Worm (Caenorhabditis elegans): ENCODE data around the gene F49C5.9.

- TF ChIP-seq flt-1 (GFP tag; IDR thresholded peaks at IDR 0.05) (no peak), hmg-4 (GFP tag; optimal IDR thresholded peaks at IDR 0.05) (no peak)
Observed at ce11 chrII:12516313-12516712, 28.1 kb downstream of the F49C5.9 start, which contains the start of gene srh-61.
